Fruit fly (Drosophila melanogaster): Measurements from ENCODE around the gene Tsp96F.
A peak's percentile ranks its signal among the peaks of the same experiment; 100 is the strongest.

Tsp96F gene

DNA sequence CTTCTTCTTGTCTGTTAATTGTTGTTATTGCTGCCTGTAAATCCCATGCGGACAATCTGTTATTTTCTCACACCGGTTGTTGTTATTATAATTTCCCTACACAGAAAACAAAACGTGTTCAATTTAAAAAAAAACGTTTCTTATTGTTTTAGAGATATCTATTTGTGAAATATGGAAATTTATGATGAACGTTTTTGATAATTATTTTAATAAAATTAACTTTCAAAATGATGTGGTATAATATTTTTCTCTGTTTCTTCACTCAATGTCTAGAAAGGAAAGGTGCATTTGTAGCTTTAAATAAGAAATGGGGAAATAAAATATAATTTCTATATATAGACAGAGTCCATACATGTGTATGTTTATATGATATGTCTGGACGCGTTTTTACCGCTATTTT lies 3.1 kb upstream of the Tsp96F start (continued):
- TF ChIP-seq cyc (GFP tag; optimal IDR thresholded peaks at IDR 0.05): peak; percentile 31
- TF ChIP-seq fd85E (GFP tag; optimal IDR thresholded peaks at IDR 0.05): no peak
- TF ChIP-seq Sox102F (GFP tag; optimal IDR thresholded peaks at IDR 0.05): no peak
- peak; percentile 46; the same call in 1 of the 2 replicates for TF ChIP-seq Gug (GFP tag; IDR thresholded peaks at IDR 0.05)
- TF ChIP-seq CG31627 (GFP tag; optimal IDR thresholded peaks at IDR 0.05): no peak
- TF ChIP-seq Ets96B (tag; optimal IDR thresholded peaks at IDR 0.05): peak; percentile 31
- peak; percentile 11 for TF ChIP-seq Eip75B (GFP tag; optimal IDR thresholded peaks at IDR 0.05)
- TF ChIP-seq dsx (GFP tag; optimal IDR thresholded peaks at IDR 0.05; ENCODE audit: poor library complexity, severe bottlenecking): no peak
- TF ChIP-seq pdm3 (GFP tag; optimal IDR thresholded peaks at IDR 0.05): no peak
- no peak for TF ChIP-seq Blimp-1 (GFP tag; optimal IDR thresholded peaks at IDR 0.05)
- peak; percentile 17 for TF ChIP-seq Sox14 (GFP tag; optimal IDR thresholded peaks at IDR 0.05)
- no peak for TF ChIP-seq CG16779 (tag; optimal IDR thresholded peaks at IDR 0.05)
- no peak for TF ChIP-seq vri (GFP tag; optimal IDR thresholded peaks at IDR 0.05)
- peak; percentile 77 for TF ChIP-seq eg (GFP tag; IDR thresholded peaks at IDR 0.05)
- no peak for TF ChIP-seq Eip93F (GFP tag; optimal IDR thresholded peaks at IDR 0.05)
- TF ChIP-seq fkh (GFP tag; optimal IDR thresholded peaks at IDR 0.05): no peak
- no peak for TF ChIP-seq Hr38 (GFP tag; optimal IDR thresholded peaks at IDR 0.05)
- peak in 1 of 2 experiments; percentile 64 for TF ChIP-seq salr (GFP tag; optimal IDR thresholded peaks at IDR 0.05)
- no peak for TF ChIP-seq fd59A (GFP tag; optimal IDR thresholded peaks at IDR 0.05)

DNA sequence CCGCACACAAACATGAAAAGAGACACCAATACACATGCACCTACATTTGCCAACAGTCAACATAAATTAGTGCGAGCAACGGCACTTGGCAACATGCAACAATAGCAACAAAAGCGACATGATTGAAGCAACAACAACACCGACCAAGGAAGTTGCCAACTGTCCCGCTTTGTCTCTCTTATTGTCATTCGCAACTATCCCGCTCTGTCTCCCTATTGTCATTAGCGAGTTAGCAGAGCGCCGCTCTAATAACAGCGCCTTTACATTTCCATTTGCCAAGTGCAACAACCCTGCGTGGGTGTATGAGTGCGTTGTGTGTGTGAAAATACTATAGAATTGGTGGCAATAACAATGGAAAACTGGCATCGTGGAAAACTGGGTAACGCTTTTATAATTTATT lies 2.6 kb upstream of the Tsp96F start:
- no peak for TF ChIP-seq Smox (GFP tag; optimal IDR thresholded peaks at IDR 0.05)
- no peak for TF ChIP-seq CG7368 (GFP tag; optimal IDR thresholded peaks at IDR 0.05)
- TF ChIP-seq CG8119 (GFP tag; IDR thresholded peaks at IDR 0.05): no peak
- no peak for TF ChIP-seq OdsH (GFP tag; optimal IDR thresholded peaks at IDR 0.05)
- TF ChIP-seq fkh (GFP tag; optimal IDR thresholded peaks at IDR 0.05): peak; percentile 6
- no peak for TF ChIP-seq Hr38 (GFP tag; optimal IDR thresholded peaks at IDR 0.05)
- TF ChIP-seq Ets21C (GFP tag; optimal IDR thresholded peaks at IDR 0.05): no peak
- no peak for TF ChIP-seq CG6276 (GFP tag; optimal IDR thresholded peaks at IDR 0.05)
- no peak for TF ChIP-seq CG31627 (GFP tag; optimal IDR thresholded peaks at IDR 0.05)

DNA sequence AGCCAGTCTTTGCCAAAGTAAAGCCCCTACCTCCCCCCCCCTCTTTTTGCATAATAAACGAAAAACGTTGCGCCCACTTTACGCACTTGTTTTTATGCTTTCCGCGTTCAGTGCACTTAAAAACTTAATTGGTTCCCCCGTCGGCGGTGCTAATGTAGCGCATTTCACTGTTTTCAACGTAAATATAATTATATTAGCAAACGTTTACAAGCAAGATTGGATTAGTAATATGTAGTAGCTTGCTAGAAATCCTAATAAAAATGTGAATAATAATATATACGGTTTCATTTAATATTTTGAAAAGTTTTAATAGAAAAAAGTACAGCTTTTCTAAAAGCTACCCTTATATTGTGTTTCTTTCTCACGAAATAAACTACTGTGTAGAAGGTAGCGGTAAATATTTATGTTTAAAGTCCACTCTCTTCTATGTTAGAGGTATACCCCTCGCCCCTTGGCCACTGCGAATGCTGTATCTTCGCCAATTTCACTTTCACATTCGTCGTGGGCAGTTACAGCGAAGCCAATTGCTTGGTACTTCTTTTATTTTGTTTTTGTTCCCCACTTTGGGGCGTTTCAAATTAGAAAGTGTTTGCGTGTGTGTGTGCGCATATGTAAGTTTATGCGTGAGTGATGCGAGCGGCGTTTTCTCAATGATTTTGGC lies 1.5 kb upstream of the Tsp96F start:
- TF ChIP-seq CG32006 (GFP tag; optimal IDR thresholded peaks at IDR 0.05) (peak; percentile 70), Hr4 (GFP tag; optimal IDR thresholded peaks at IDR 0.05) (peak; percentile 47), CG3032 (tag; optimal IDR thresholded peaks at IDR 0.05) (no peak), Smox (GFP tag; optimal IDR thresholded peaks at IDR 0.05) (no peak), Blimp-1 (GFP tag; optimal IDR thresholded peaks at IDR 0.05) (no peak), lz (GFP tag; optimal IDR thresholded peaks at IDR 0.05) (no peak), pdm3 (GFP tag; optimal IDR thresholded peaks at IDR 0.05) (no peak), CG4318 (GFP tag; optimal IDR thresholded peaks at IDR 0.05) (peak; percentile 39), CG6276 (GFP tag; optimal IDR thresholded peaks at IDR 0.05) (peak; percentile 50), Sox102F (GFP tag; optimal IDR thresholded peaks at IDR 0.05) (no peak), Lpt (GFP tag; optimal IDR thresholded peaks at IDR 0.05) (no peak), fd59A (GFP tag; optimal IDR thresholded peaks at IDR 0.05) (no peak), CG15336 (GFP tag; IDR thresholded peaks at IDR 0.05) (no peak), CG10669 (GFP tag; optimal IDR thresholded peaks at IDR 0.05) (no peak), CG16779 (tag; optimal IDR thresholded peaks at IDR 0.05) (no peak), Ets21C (GFP tag; optimal IDR thresholded peaks at IDR 0.05) (no peak), Eip93F (GFP tag; optimal IDR thresholded peaks at IDR 0.05) (no peak), spab (GFP tag; optimal IDR thresholded peaks at IDR 0.05) (no peak), CG11762 (GFP tag; optimal IDR thresholded peaks at IDR 0.05; ENCODE audit: insufficient read depth) (no peak), achi (GFP tag; optimal IDR thresholded peaks at IDR 0.05) (peak; percentile 8), CG6808 (GFP tag; optimal IDR thresholded peaks at IDR 0.05) (no peak), CG6854 (GFP tag; optimal IDR thresholded peaks at IDR 0.05) (no peak), Sox15 (GFP tag; optimal IDR thresholded peaks at IDR 0.05) (no peak), CG1621 (tag; optimal IDR thresholded peaks at IDR 0.05) (no peak), salr (GFP tag; optimal IDR thresholded peaks at IDR 0.05) (peak in 1 of 2 experiments; percentile 3), Eip78C (GFP tag) (peak; percentile 58), Gug (GFP tag; IDR thresholded peaks at IDR 0.05) (no peak), CG8119 (GFP tag; IDR thresholded peaks at IDR 0.05) (peak; percentile 45; the same call in 2 of the 3 replicates), OdsH (GFP tag; optimal IDR thresholded peaks at IDR 0.05) (no peak), acj6 (GFP tag; optimal IDR thresholded peaks at IDR 0.05) (no peak), cyc (GFP tag; optimal IDR thresholded peaks at IDR 0.05) (no peak), Eip75B (GFP tag; optimal IDR thresholded peaks at IDR 0.05) (no peak), ss (GFP tag; optimal IDR thresholded peaks at IDR 0.05) (no peak)
